Fruit fly (Drosophila melanogaster) whole organism, embryonic: ENCODE measurements around the gene CG10508.

Source experiments
- Asciz ChIP-seq: fragments of 200-800 bp; sonication (Bioruptor generic); optimal IDR thresholded peaks from 2 replicates; lab custom pipeline; 2017; ENCODE audit warnings: missing biosample characterization, mild to moderate bottlenecking, missing genetic modification characterization, missing genetic modification reagents
- Bteb2 ChIP-seq: fragments of 200-800 bp; sonication (Bioruptor generic); optimal IDR thresholded peaks from 2 replicates; lab custom pipeline; 2016; ENCODE audit warnings: missing biosample characterization, missing genetic modification characterization
- CG10267 ChIP-seq: fragments of 200-800 bp; sonication (Bioruptor generic); optimal IDR thresholded peaks from 2 replicates; lab custom pipeline; 2018; ENCODE audit warnings: missing biosample characterization, mild to moderate bottlenecking, missing genetic modification characterization, moderate library complexity
- CG12219 ChIP-seq: fragments of 200-800 bp; sonication (Bioruptor generic); optimal IDR thresholded peaks from 3 replicates; lab custom pipeline; 2018; ENCODE audit warnings: missing biosample characterization, mild to moderate bottlenecking, missing genetic modification characterization
- CG14710 ChIP-seq: fragments of 200-800 bp; sonication (Bioruptor generic); optimal IDR thresholded peaks from 3 replicates; lab custom pipeline; 2019; ENCODE audit warnings: missing biosample characterization, mild to moderate bottlenecking, missing genetic modification characterization, moderate library complexity
- CG15601 ChIP-seq: fragments of 200-800 bp; sonication (Bioruptor generic); optimal IDR thresholded peaks from 3 replicates; lab custom pipeline; 2019; ENCODE audit warnings: missing biosample characterization, mild to moderate bottlenecking, missing genetic modification characterization, moderate library complexity
- CG17385 ChIP-seq: fragments of 200-800 bp; sonication (Bioruptor generic); optimal IDR thresholded peaks from 3 replicates; lab custom pipeline; 2018; ENCODE audit warnings: missing biosample characterization, mild to moderate bottlenecking, missing genetic modification characterization
- CG17612 ChIP-seq: fragments of 200-800 bp; sonication (Bioruptor generic); IDR thresholded peaks from 2 replicates; pipeline ENCODE4 v1.3.6; 2022; ENCODE audit warnings: missing biosample characterization, missing genetic modification characterization
- CG18011 ChIP-seq: fragments of 200-800 bp; sonication (Bioruptor generic); optimal IDR thresholded peaks from 2 replicates; lab custom pipeline; 2017; ENCODE audit warnings: missing biosample characterization, missing genetic modification characterization, mild to moderate bottlenecking, moderate library complexity, missing genotype
- CG2678 ChIP-seq: fragments of 200-800 bp; sonication (Bioruptor generic); optimal IDR thresholded peaks from 3 replicates; lab custom pipeline; 2019; ENCODE audit warnings: missing biosample characterization, mild to moderate bottlenecking, missing genetic modification characterization, moderate library complexity
- CG3407 ChIP-seq: fragments of 200-800 bp; sonication (Bioruptor generic); optimal IDR thresholded peaks from 2 replicates; lab custom pipeline; 2018; ENCODE audit warnings: missing biosample characterization, mild to moderate bottlenecking, missing genetic modification characterization
- CG4360 ChIP-seq: fragments of 200-800 bp; sonication (Bioruptor generic); IDR thresholded peaks from 2 replicates; pipeline ENCODE4 v1.3.6; 2022; ENCODE audit warnings: missing biosample characterization, missing genetic modification characterization
- CG6654 ChIP-seq: fragments of 200-800 bp; sonication (Bioruptor generic); optimal IDR thresholded peaks from 2 replicates; lab custom pipeline; 2017; ENCODE audit warnings: missing biosample characterization, mild to moderate bottlenecking, missing genetic modification characterization
- CG6791 ChIP-seq: fragments of 200-800 bp; sonication (Bioruptor generic); IDR thresholded peaks from 3 replicates; pipeline ENCODE4 v1.3.6; 2022; ENCODE audit warnings: missing biosample characterization, missing genetic modification characterization; ENCODE audit not compliant: partially characterized antibody
- CG7745 ChIP-seq: fragments of 200-800 bp; sonication (Bioruptor generic); optimal IDR thresholded peaks from 2 replicates; lab custom pipeline; 2018; ENCODE audit warnings: missing biosample characterization, mild to moderate bottlenecking, missing genetic modification characterization, moderate library complexity
- CG8281 ChIP-seq: fragments of 200-800 bp; sonication (Bioruptor generic); optimal IDR thresholded peaks from 2 replicates; lab custom pipeline; 2018; ENCODE audit warnings: missing biosample characterization, mild to moderate bottlenecking, missing genetic modification characterization, moderate library complexity
- Drgx ChIP-seq: fragments of 200-800 bp; sonication (Bioruptor generic); IDR thresholded peaks from 2 replicates; pipeline ENCODE4 v1.3.6; 2022; ENCODE audit warnings: missing biosample characterization, missing genetic modification characterization
- Gsc ChIP-seq: fragments of 200-800 bp; sonication (Bioruptor generic); IDR thresholded peaks from 2 replicates; pipeline ENCODE4 v1.3.6; 2022; ENCODE audit warnings: missing biosample characterization, missing genetic modification characterization
- HLH3B ChIP-seq: fragments of 200-800 bp; sonication (Bioruptor generic); IDR thresholded peaks from 2 replicates; pipeline ENCODE4 v1.3.6; 2022; ENCODE audit warnings: missing biosample characterization, missing genetic modification characterization
- HLHmδ ChIP-seq: fragments of 200-800 bp; sonication (Bioruptor generic); optimal IDR thresholded peaks from 2 replicates; lab custom pipeline; 2018; ENCODE audit warnings: missing biosample characterization, mild to moderate bottlenecking, missing genetic modification characterization, moderate library complexity
- HmgD ChIP-seq: fragments of 200-800 bp; sonication (Bioruptor generic); optimal IDR thresholded peaks from 3 replicates; lab custom pipeline; 2016; ENCODE audit warnings: missing biosample characterization, missing genetic modification characterization
- Kr ChIP-seq: fragments of 200-800 bp; sonication (Bioruptor generic); optimal IDR thresholded peaks from 2 replicates; lab custom pipeline; 2017; ENCODE audit warnings: missing biosample characterization, mild to moderate bottlenecking, missing genetic modification characterization
- Lhr ChIP-seq: fragments of 200-800 bp; sonication (Bioruptor generic); optimal IDR thresholded peaks from 3 replicates; lab custom pipeline; 2017; ENCODE audit warnings: mild to moderate bottlenecking, missing biosample characterization, missing genetic modification reagents, missing genetic modification characterization
- MTF-1 ChIP-seq: fragments of 200-800 bp; sonication (Bioruptor generic); optimal IDR thresholded peaks from 2 replicates; lab custom pipeline; 2018; ENCODE audit warnings: missing biosample characterization, mild to moderate bottlenecking, missing genetic modification characterization, borderline replicate concordance
- Myb ChIP-seq: fragments of 200-800 bp; sonication (Bioruptor generic); optimal IDR thresholded peaks from 2 replicates; lab custom pipeline; 2016; ENCODE audit warnings: missing biosample characterization, missing genetic modification characterization
- NFAT ChIP-seq: fragments of 200-800 bp; sonication (Bioruptor generic); IDR thresholded peaks from 2 replicates; pipeline ENCODE4 v1.3.6; 2022; ENCODE audit warnings: missing biosample characterization, missing genetic modification characterization
- Poxn ChIP-seq: fragments of 200-800 bp; sonication (Bioruptor generic); IDR thresholded peaks from 2 replicates; pipeline ENCODE4 v1.3.6; 2022; ENCODE audit warnings: missing biosample characterization, missing genetic modification characterization
- Sox102F ChIP-seq: fragments of 200-800 bp; sonication (Bioruptor generic); optimal IDR thresholded peaks from 2 replicates; lab custom pipeline; 2018; ENCODE audit warnings: missing biosample characterization, mild to moderate bottlenecking, missing genetic modification characterization, moderate library complexity
- Spps ChIP-seq: fragments of 200-800 bp; sonication (Bioruptor generic); optimal IDR thresholded peaks from 2 replicates; lab custom pipeline; 2018; ENCODE audit warnings: missing biosample characterization, mild to moderate bottlenecking, missing genetic modification characterization
- Sry-δ ChIP-seq: fragments of 200-800 bp; sonication (Bioruptor generic); optimal IDR thresholded peaks from 2 replicates; lab custom pipeline; 2016; ENCODE audit warnings: missing biosample characterization, missing genetic modification characterization
- ap ChIP-seq: fragments of 200-800 bp; sonication (Bioruptor generic); IDR thresholded peaks from 2 replicates; pipeline ENCODE4 v1.3.6; 2022; ENCODE audit warnings: missing biosample characterization, missing genetic modification characterization
- btn ChIP-seq: fragments of 200-800 bp; sonication (Bioruptor generic); optimal IDR thresholded peaks from 2 replicates; lab custom pipeline; 2016; ENCODE audit warnings: missing biosample characterization, missing genetic modification characterization
- ci ChIP-seq: fragments of 200-800 bp; sonication (Bioruptor generic); IDR thresholded peaks from 3 replicates; pipeline ENCODE4 v1.3.6; 2022; ENCODE audit warnings: missing biosample characterization, missing genetic modification characterization
- dmrt99B ChIP-seq: fragments of 200-800 bp; sonication (Bioruptor generic); optimal IDR thresholded peaks from 2 replicates; lab custom pipeline; 2018; ENCODE audit warnings: missing biosample characterization, mild to moderate bottlenecking, missing genetic modification characterization, moderate library complexity
- hkb ChIP-seq, 2 experiments: fragments of 200-800 bp in 1 of 2; fragments of >200 bp in 1 of 2; sonication (Bioruptor generic) in 1 of 2; IDR thresholded peaks in 1 of 2; optimal IDR thresholded peaks in 1 of 2; 2 replicates each; pipeline versions ENCODE4 v1.3.6 to Lab custom; 2017 to 2022; ENCODE audit warnings: missing biosample characterization in 1 of 2, missing genetic modification characterization in 1 of 2
- ind ChIP-seq: fragments of 200-800 bp; sonication (Bioruptor generic); optimal IDR thresholded peaks from 3 replicates; lab custom pipeline; 2016; ENCODE audit warnings: missing biosample characterization, missing genetic modification characterization
- insv ChIP-seq, 2 experiments: fragments of 200-800 bp; sonication (Bioruptor generic); optimal IDR thresholded peaks; 3 replicates each; lab custom pipeline; 2016 to 2018; ENCODE audit warnings: missing biosample characterization in 2 of 2, missing genetic modification characterization in 2 of 2
- jumu ChIP-seq: fragments of 200-800 bp; sonication (Bioruptor generic); optimal IDR thresholded peaks from 3 replicates; lab custom pipeline; 2016; ENCODE audit warnings: missing biosample characterization, missing genetic modification characterization
- klu ChIP-seq: fragments of 200-800 bp; sonication (Bioruptor generic); IDR thresholded peaks from 2 replicates; pipeline ENCODE4 v1.3.6; 2022; ENCODE audit warnings: missing biosample characterization, missing genetic modification characterization
- knrl ChIP-seq: fragments of 200-800 bp; sonication (Bioruptor generic); IDR thresholded peaks from 3 replicates; pipeline ENCODE4 v1.3.6; 2022; ENCODE audit warnings: missing biosample characterization, missing genetic modification characterization; ENCODE audit not compliant: partially characterized antibody
- lab ChIP-seq: fragments of 200-800 bp; sonication (Bioruptor generic); optimal IDR thresholded peaks from 3 replicates; lab custom pipeline; 2017; ENCODE audit warnings: missing biosample characterization, missing genetic modification characterization, mild to moderate bottlenecking, moderate library complexity, missing genetic modification reagents
- lola ChIP-seq, 3 experiments: fragments of >200 bp in 2 of 3; fragments of 200-800 bp in 1 of 3; sonication (Bioruptor generic) in 1 of 3; optimal IDR thresholded peaks; 2 replicates each; lab custom pipeline; 2017 to 2019; ENCODE audit warnings: missing biosample characterization in 3 of 3, missing genetic modification characterization in 3 of 3, mild to moderate bottlenecking in 1 of 3, moderate library complexity in 1 of 3
- org-1 ChIP-seq: fragments of 200-800 bp; sonication (Bioruptor generic); optimal IDR thresholded peaks from 2 replicates; lab custom pipeline; 2017; ENCODE audit warnings: missing biosample characterization, missing genetic modification characterization
- ranshi ChIP-seq: fragments of 200-800 bp; sonication (Bioruptor generic); IDR thresholded peaks from 2 replicates; pipeline ENCODE4 v1.3.6; 2022; ENCODE audit warnings: missing biosample characterization, missing genetic modification characterization
- schlank ChIP-seq: fragments of 200-800 bp; sonication (Bioruptor generic); optimal IDR thresholded peaks from 2 replicates; lab custom pipeline; 2018; ENCODE audit warnings: missing biosample characterization, mild to moderate bottlenecking, missing genetic modification characterization
- sens ChIP-seq: fragments of 200-800 bp; sonication (Bioruptor generic); peaks from one replicate; lab custom pipeline; 2016; ENCODE audit warnings: missing biosample characterization, missing genetic modification characterization
- sens-2 ChIP-seq: fragments of 200-800 bp; sonication (Bioruptor generic); IDR thresholded peaks from 2 replicates; pipeline ENCODE4 v1.3.6; 2022; ENCODE audit warnings: missing biosample characterization, missing genetic modification characterization
- sima ChIP-seq: fragments of 200-800 bp; sonication (Bioruptor generic); optimal IDR thresholded peaks from 2 replicates; lab custom pipeline; 2016; ENCODE audit warnings: missing biosample characterization, missing genetic modification characterization
- sna ChIP-seq: fragments of 200-800 bp; sonication (Bioruptor generic); IDR thresholded peaks from 2 replicates; pipeline ENCODE4 v1.3.6; 2022; ENCODE audit warnings: missing biosample characterization, missing genetic modification characterization; ENCODE audit not compliant: partially characterized antibody
- unpg ChIP-seq: fragments of 200-800 bp; sonication (Bioruptor generic); optimal IDR thresholded peaks from 3 replicates; lab custom pipeline; 2018; ENCODE audit warnings: missing biosample characterization, mild to moderate bottlenecking, missing genetic modification characterization, moderate library complexity

CG10508 gene

dm6 chr3L:21259257-21259656, 49.2 kb downstream of the CG10508 start (continued):
- TF ChIP-seq CG14710 (tag; lab: Kevin White, UChicago) (peak; percentile 4), HLH3B (peak; percentile 34; the same call in 1 of the 2 replicates), sens (GFP tag; lab: Kevin White, UChicago) (peak; percentile 86), Asciz (GFP tag; lab: Kevin White, UChicago) (peak; percentile 40), ind (GFP tag; lab: Kevin White, UChicago) (no peak), HmgD (GFP tag; lab: Kevin White, UChicago) (no peak), Kr (GFP tag; lab: Kevin White, UChicago) (no peak), dmrt99B (tag; lab: Kevin White, UChicago) (peak; percentile 51), lola (GFP tag; optimal IDR thresholded peaks at IDR 0.05; lab: Kevin White, UChicago) (no peak), ranshi (no peak), CG3407 (GFP tag; lab: Kevin White, UChicago) (peak; percentile 26), NFAT (no peak), Lhr (GFP tag; lab: Kevin White, UChicago) (no peak), jumu (GFP tag; lab: Kevin White, UChicago) (peak; percentile 3), HLHmδ (GFP tag; lab: Kevin White, UChicago) (peak; percentile 32), CG6791 (GFP tag; lab: Robert Waterston, UW) (no peak), insv (GFP tag; optimal IDR thresholded peaks at IDR 0.05; lab: Kevin White, UChicago) (no peak), btn (GFP tag; lab: Kevin White, UChicago) (no peak), Poxn (GFP tag; lab: Robert Waterston, UW) (no peak), schlank (tag; lab: Kevin White, UChicago) (no peak), CG17612 (GFP tag; lab: Robert Waterston, UW) (no peak), org-1 (no peak), Myb (GFP tag; lab: Kevin White, UChicago) (no peak), hkb (optimal IDR thresholded peaks at IDR 0.05; lab: Kevin White, UChicago) (no peak), hkb (GFP tag; IDR thresholded peaks at IDR 0.05; lab: Robert Waterston, UW) (no peak), lab (GFP tag; lab: Kevin White, UChicago) (no peak), CG7745 (no peak), sna (no peak), CG18011 (GFP tag; lab: Kevin White, UChicago) (no peak), Sry-δ (no peak), Gsc (no peak), Spps (tag; lab: Kevin White, UChicago) (no peak), sima (GFP tag; lab: Kevin White, UChicago) (no peak), CG15601 (tag; lab: Kevin White, UChicago) (peak; percentile 23), CG6654 (GFP tag; lab: Kevin White, UChicago) (peak; percentile 9), Bteb2 (no peak), ap (GFP tag; lab: Robert Waterston, UW) (no peak), klu (GFP tag; lab: Robert Waterston, UW) (no peak), ci (GFP tag; lab: Robert Waterston, UW) (peak; percentile 34; the same call in 2 of the 3 replicates), unpg (GFP tag; lab: Kevin White, UChicago) (no peak), CG2678 (tag; lab: Kevin White, UChicago) (peak; percentile 18), sens-2 (GFP tag; lab: Robert Waterston, UW) (no peak), MTF-1 (GFP tag; lab: Kevin White, UChicago) (no peak), CG12219 (GFP tag; lab: Kevin White, UChicago) (peak; percentile 19), CG8281 (tag; lab: Kevin White, UChicago) (no peak), knrl (GFP tag; lab: Robert Waterston, UW) (no peak), Sox102F (GFP tag; lab: Kevin White, UChicago) (peak; percentile 65), CG17385 (GFP tag; lab: Kevin White, UChicago) (no peak), CG4360 (GFP tag; lab: Robert Waterston, UW) (no peak), Drgx (GFP tag; lab: Robert Waterston, UW) (peak; percentile 41), CG10267 (no peak)
